Worm (Caenorhabditis elegans): ENCODE data around the gene slc-28.2.

Gene slc-28.2

ce11 chrV:3477496-3477895 is 17.5 kb downstream of the slc-28.2 start, which contains the start of gene srbc-31:
TSS of gene srbc-31 (minus strand) at chrV:3477596.
- TF ChIP-seq hmg-4 (GFP tag; optimal IDR thresholded peaks at IDR 0.05) (no peak), B0310.2 (tag; optimal IDR thresholded peaks at IDR 0.05) (no peak), sea-1 (GFP tag; conservative IDR thresholded peaks at IDR 0.05) (no peak), ceh-36 (tag; optimal IDR thresholded peaks at IDR 0.05) (no peak), hnd-1 (tag; optimal IDR thresholded peaks at IDR 0.05) (no peak), scrt-1 (GFP tag; IDR thresholded peaks at IDR 0.05) (no peak), tbx-11 (GFP tag; IDR thresholded peaks at IDR 0.05) (no peak), flt-1 (GFP tag; IDR thresholded peaks at IDR 0.05) (no peak), pes-1 (GFP tag; IDR thresholded peaks at IDR 0.05) (no peak), tra-4 (tag; optimal IDR thresholded peaks at IDR 0.05) (no peak), ets-7 (tag; optimal IDR thresholded peaks at IDR 0.05) (no peak), ama-1 (optimal IDR thresholded peaks at IDR 0.05) (no peak), F13C5.2 (tag; optimal IDR thresholded peaks at IDR 0.05) (no peak), ceh-13 (GFP tag; optimal IDR thresholded peaks at IDR 0.05) (no peak), aly-1 (tag; optimal IDR thresholded peaks at IDR 0.05) (no peak), tbx-37 (GFP tag; conservative IDR thresholded peaks at IDR 0.05) (no peak), hmbx-1 (tag; optimal IDR thresholded peaks at IDR 0.05) (no peak)

- TF ChIP-seq tbx-11 (GFP tag; IDR thresholded peaks at IDR 0.05) (no peak), ama-1 (optimal IDR thresholded peaks at IDR 0.05) (no peak), scrt-1 (GFP tag; IDR thresholded peaks at IDR 0.05) (no peak), hnd-1 (tag; optimal IDR thresholded peaks at IDR 0.05) (no peak), aly-1 (tag; optimal IDR thresholded peaks at IDR 0.05) (no peak), ets-7 (tag; optimal IDR thresholded peaks at IDR 0.05) (no peak)
These were observed 20.3 kb downstream of the slc-28.2 start, which contains the start of gene srbc-30 for ce11 chrV:3480346-3480745. TSS of gene srbc-30 (minus strand) at chrV:3480446.

- TF ChIP-seq tbx-11 (GFP tag; IDR thresholded peaks at IDR 0.05): no peak
- TF ChIP-seq F13C5.2 (tag; optimal IDR thresholded peaks at IDR 0.05): no peak
- no peak for TF ChIP-seq ceh-36 (tag; optimal IDR thresholded peaks at IDR 0.05)
- no peak for TF ChIP-seq hmbx-1 (tag; optimal IDR thresholded peaks at IDR 0.05)
- TF ChIP-seq flt-1 (GFP tag; IDR thresholded peaks at IDR 0.05): no peak
- no peak for TF ChIP-seq pes-1 (GFP tag; IDR thresholded peaks at IDR 0.05)
- TF ChIP-seq ceh-13 (GFP tag; optimal IDR thresholded peaks at IDR 0.05): no peak
- no peak for TF ChIP-seq ama-1 (optimal IDR thresholded peaks at IDR 0.05)
- TF ChIP-seq sea-1 (GFP tag; conservative IDR thresholded peaks at IDR 0.05): no peak
- no peak for TF ChIP-seq B0310.2 (tag; optimal IDR thresholded peaks at IDR 0.05)
- TF ChIP-seq hnd-1 (tag; optimal IDR thresholded peaks at IDR 0.05): no peak
- TF ChIP-seq tra-4 (tag; optimal IDR thresholded peaks at IDR 0.05): no peak
- no peak for TF ChIP-seq ets-7 (tag; optimal IDR thresholded peaks at IDR 0.05)
These were observed 22.6 kb downstream of the slc-28.2 start, which contains the start of gene lys-7 for ce11 chrV:3482550-3483002. TSS of gene lys-7 (minus strand) at chrV:3482600.

ce11 chrV:3484702-3485101 is 24.7 kb downstream of the slc-28.2 start, which contains the start of gene srbc-33:
TSS of gene srbc-33 (minus strand) at chrV:3484802.
- TF ChIP-seq ceh-36 (tag; optimal IDR thresholded peaks at IDR 0.05): no peak
- no peak for TF ChIP-seq tbx-37 (GFP tag; conservative IDR thresholded peaks at IDR 0.05)
- no peak for TF ChIP-seq ceh-13 (GFP tag; optimal IDR thresholded peaks at IDR 0.05)

- TF ChIP-seq B0310.2 (tag; optimal IDR thresholded peaks at IDR 0.05): no peak
These were observed 26.8 kb downstream of the slc-28.2 start, which contains the start of gene srbc-32 for ce11 chrV:3486857-3487256. TSS of gene srbc-32 (minus strand) at chrV:3486957.

ce11 chrV:3490435-3490834 is 30.4 kb downstream of the slc-28.2 start, which contains the start of gene srbc-36:
TSS of gene srbc-36 (minus strand) at chrV:3490535.
- TF ChIP-seq aly-1 (tag; optimal IDR thresholded peaks at IDR 0.05) (no peak), hnd-1 (tag; optimal IDR thresholded peaks at IDR 0.05) (no peak), B0310.2 (tag; optimal IDR thresholded peaks at IDR 0.05) (no peak), flt-1 (GFP tag; IDR thresholded peaks at IDR 0.05) (no peak), tbx-11 (GFP tag; IDR thresholded peaks at IDR 0.05) (no peak), hmbx-1 (tag; optimal IDR thresholded peaks at IDR 0.05) (no peak), ceh-13 (GFP tag; optimal IDR thresholded peaks at IDR 0.05) (no peak), hmg-4 (GFP tag; optimal IDR thresholded peaks at IDR 0.05) (no peak), F13C5.2 (tag; optimal IDR thresholded peaks at IDR 0.05) (no peak), pes-1 (GFP tag; IDR thresholded peaks at IDR 0.05) (no peak), tbx-37 (GFP tag; conservative IDR thresholded peaks at IDR 0.05) (no peak), sea-1 (GFP tag; conservative IDR thresholded peaks at IDR 0.05) (no peak), tra-4 (tag; optimal IDR thresholded peaks at IDR 0.05) (no peak), ets-7 (tag; optimal IDR thresholded peaks at IDR 0.05) (no peak), scrt-1 (GFP tag; IDR thresholded peaks at IDR 0.05) (no peak), ceh-36 (tag; optimal IDR thresholded peaks at IDR 0.05) (no peak)

- TF ChIP-seq hnd-1 (tag; optimal IDR thresholded peaks at IDR 0.05) (no peak), ceh-36 (tag; optimal IDR thresholded peaks at IDR 0.05) (no peak), pes-1 (GFP tag; IDR thresholded peaks at IDR 0.05) (no peak), hmbx-1 (tag; optimal IDR thresholded peaks at IDR 0.05) (no peak), tra-4 (tag; optimal IDR thresholded peaks at IDR 0.05) (no peak), sea-1 (GFP tag; conservative IDR thresholded peaks at IDR 0.05) (no peak), tbx-11 (GFP tag; IDR thresholded peaks at IDR 0.05) (no peak), scrt-1 (GFP tag; IDR thresholded peaks at IDR 0.05) (no peak), F13C5.2 (tag; optimal IDR thresholded peaks at IDR 0.05) (no peak), B0310.2 (tag; optimal IDR thresholded peaks at IDR 0.05) (no peak), tbx-37 (GFP tag; conservative IDR thresholded peaks at IDR 0.05) (no peak), aly-1 (tag; optimal IDR thresholded peaks at IDR 0.05) (no peak)
These were observed 36.9 kb downstream of the slc-28.2 start, which contains the start of gene C07G3.15 for ce11 chrV:3496880-3497279. TSS of gene C07G3.15 (minus strand) at chrV:3496980.

ce11 chrV:3502038-3502437 is 42.0 kb downstream of the slc-28.2 start, which contains the start of the genes C07G3.8 and C07G3.10:
TSS of gene C07G3.8 (minus strand) at chrV:3502138.
TSS of gene C07G3.10 (plus strand) at chrV:3502307.
- no peak for TF ChIP-seq ceh-13 (GFP tag; optimal IDR thresholded peaks at IDR 0.05)
- TF ChIP-seq B0310.2 (tag; optimal IDR thresholded peaks at IDR 0.05): no peak
- no peak for TF ChIP-seq ets-7 (tag; optimal IDR thresholded peaks at IDR 0.05)
- TF ChIP-seq flt-1 (GFP tag; IDR thresholded peaks at IDR 0.05): no peak
- no peak for TF ChIP-seq tra-4 (tag; optimal IDR thresholded peaks at IDR 0.05)
- no peak for TF ChIP-seq sea-1 (GFP tag; conservative IDR thresholded peaks at IDR 0.05)
- no peak for TF ChIP-seq ama-1 (optimal IDR thresholded peaks at IDR 0.05)
- no peak for TF ChIP-seq pes-1 (GFP tag; IDR thresholded peaks at IDR 0.05)
- no peak for TF ChIP-seq hmg-4 (GFP tag; optimal IDR thresholded peaks at IDR 0.05)
- no peak for TF ChIP-seq aly-1 (tag; optimal IDR thresholded peaks at IDR 0.05)
- no peak for TF ChIP-seq hmbx-1 (tag; optimal IDR thresholded peaks at IDR 0.05)
- TF ChIP-seq tbx-37 (GFP tag; conservative IDR thresholded peaks at IDR 0.05): no peak
- TF ChIP-seq ceh-36 (tag; optimal IDR thresholded peaks at IDR 0.05): no peak
- no peak for TF ChIP-seq scrt-1 (GFP tag; IDR thresholded peaks at IDR 0.05)
- TF ChIP-seq F13C5.2 (tag; optimal IDR thresholded peaks at IDR 0.05): no peak
- no peak for TF ChIP-seq hnd-1 (tag; optimal IDR thresholded peaks at IDR 0.05)
- no peak for TF ChIP-seq tbx-11 (GFP tag; IDR thresholded peaks at IDR 0.05)

All from whole organism, early embryonic.